Fruit fly (Drosophila melanogaster) whole organism, prepupa: ENCODE data around the gene CG31897.

Experiments
- Blimp-1 ChIP-seq: fragments of 200-800 bp; sonication (Bioruptor generic); optimal IDR thresholded peaks from 3 replicates; lab custom pipeline; 2017; ENCODE audit warnings: missing biosample characterization, missing genetic modification characterization, mild to moderate bottlenecking, moderate library complexity, missing genetic modification reagents
- CG11762 ChIP-seq: fragments of 200-800 bp; sonication (Bioruptor generic); optimal IDR thresholded peaks from 3 replicates; lab custom pipeline; 2016; ENCODE audit warnings: missing biosample characterization, missing genetic modification characterization; ENCODE audit not compliant: insufficient read depth
- CG34406 ChIP-seq: fragments of 200-800 bp; sonication (Bioruptor generic); optimal IDR thresholded peaks from 3 replicates; lab custom pipeline; 2016; ENCODE audit warnings: missing biosample characterization, missing genetic modification characterization
- CG6276 ChIP-seq: fragments of 200-800 bp; sonication (Bioruptor generic); optimal IDR thresholded peaks from 2 replicates; lab custom pipeline; 2017; ENCODE audit warnings: missing biosample characterization, mild to moderate bottlenecking, missing genetic modification characterization
- CG6792 ChIP-seq: fragments of 200-800 bp; sonication (Bioruptor generic); optimal IDR thresholded peaks from 3 replicates; lab custom pipeline; 2016; ENCODE audit warnings: missing biosample characterization, missing genetic modification characterization
- CG6854 ChIP-seq: fragments of 200-800 bp; sonication (Bioruptor generic); optimal IDR thresholded peaks from 2 replicates; lab custom pipeline; 2017; ENCODE audit warnings: missing biosample characterization, mild to moderate bottlenecking, missing genetic modification characterization
- Hr38 ChIP-seq: sonication (Bioruptor generic); optimal IDR thresholded peaks from 2 replicates; lab custom pipeline; 2016; ENCODE audit warnings: missing biosample characterization, missing genetic modification characterization
- Sox15 ChIP-seq: fragments of 200-800 bp; sonication (Bioruptor generic); optimal IDR thresholded peaks from 3 replicates; lab custom pipeline; 2016; ENCODE audit warnings: missing biosample characterization, missing genetic modification characterization
- fd59A ChIP-seq: fragments of 200-800 bp; sonication (Bioruptor generic); optimal IDR thresholded peaks from 2 replicates; lab custom pipeline; 2017; ENCODE audit warnings: missing biosample characterization, mild to moderate bottlenecking, missing genetic modification characterization, missing genetic modification reagents
- lz ChIP-seq: fragments of 200-800 bp; sonication (Bioruptor generic); optimal IDR thresholded peaks from 3 replicates; lab custom pipeline; 2016; ENCODE audit warnings: missing biosample characterization, missing genetic modification characterization
- net ChIP-seq: fragments of 200-800 bp; sonication (Bioruptor generic); optimal IDR thresholded peaks from 3 replicates; lab custom pipeline; 2016; ENCODE audit warnings: missing biosample characterization, missing genetic modification characterization
- topi ChIP-seq: fragments of 200-800 bp; sonication (Bioruptor generic); optimal IDR thresholded peaks from 3 replicates; lab custom pipeline; 2016; ENCODE audit warnings: missing biosample characterization, missing genetic modification characterization

dm6 chr2L:8426801-8427200, 15.4 kb upstream of the CG31897 start:
- TF ChIP-seq CG6854 (GFP tag; lab: Kevin White, UChicago) = no peak
- TF ChIP-seq fd59A (GFP tag; lab: Kevin White, UChicago) = no peak
- no peak for TF ChIP-seq CG6276 (GFP tag; lab: Kevin White, UChicago)
- no peak for TF ChIP-seq Blimp-1 (GFP tag; lab: Kevin White, UChicago)
- no peak for TF ChIP-seq topi (GFP tag; lab: Kevin White, UChicago)
- TF ChIP-seq CG34406 (GFP tag; lab: Kevin White, UChicago) = no peak
- no peak for TF ChIP-seq Sox15 (GFP tag; lab: Kevin White, UChicago)
- TF ChIP-seq Hr38 (GFP tag; lab: Kevin White, UChicago) = no peak
- TF ChIP-seq CG6792 (GFP tag; lab: Kevin White, UChicago) = no peak
- no peak for TF ChIP-seq lz (GFP tag; lab: Kevin White, UChicago)
- TF ChIP-seq CG11762 (GFP tag; lab: Kevin White, UChicago) = no peak
- no peak for TF ChIP-seq net (GFP tag; lab: Kevin White, UChicago)
